Fruit fly (Drosophila melanogaster): Measurements from ENCODE around the gene CG46435.

Gene CG46435

dm6 chr3L:19552136-19552773 is 7.3 kb downstream of the CG46435 start, which contains the start of the genes Ltn1 and CG9300 (continued):
- TF ChIP-seq HmgD (GFP tag; optimal IDR thresholded peaks at IDR 0.05) (peak; percentile 49), CG30403 (GFP tag; optimal IDR thresholded peaks at IDR 0.05) (peak; percentile 23), CG11695 (GFP tag; IDR thresholded peaks at IDR 0.05) (0 out of 3 replicates have a peak, but pooled peaks have one; percentile 14), Xbp1 (GFP tag; optimal IDR thresholded peaks at IDR 0.05) (peak; percentile 33), CG11398 (GFP tag; optimal IDR thresholded peaks at IDR 0.05) (peak; percentile 29), CG11456 (GFP tag; IDR thresholded peaks at IDR 0.05) (no peak), trem (tag; optimal IDR thresholded peaks at IDR 0.05) (peak; percentile 76), phol (tag; optimal IDR thresholded peaks at IDR 0.05) (peak; percentile 53), pzg (GFP tag; optimal IDR thresholded peaks at IDR 0.05) (peak; percentile 95), Ets97D (GFP tag; optimal IDR thresholded peaks at IDR 0.05) (peak; percentile 77), CG34376 (GFP tag; optimal IDR thresholded peaks at IDR 0.05) (peak; percentile 52), CG16813 (GFP tag; IDR thresholded peaks at IDR 0.05; ENCODE audit: partially characterized antibody) (peak; percentile 51; the same call in 2 of the 3 replicates), unc-4 (GFP tag; IDR thresholded peaks at IDR 0.05; ENCODE audit: partially characterized antibody) (peak; percentile 57; the same call in 1 of the 2 replicates), Side (GFP tag; optimal IDR thresholded peaks at IDR 0.05) (peak; percentile 46), CG4707 (GFP tag; optimal IDR thresholded peaks at IDR 0.05) (peak; percentile 28), mld (GFP tag; IDR thresholded peaks at IDR 0.05; ENCODE audit: partially characterized antibody) (0 out of 3 replicates have a peak, but pooled peaks have one; percentile 33), ken (GFP tag; IDR thresholded peaks at IDR 0.05) (0 out of 3 replicates have a peak, but pooled peaks have one; percentile 40), Bgb (GFP tag; IDR thresholded peaks at IDR 0.05; ENCODE audit: partially characterized antibody) (peak; percentile 46; the same call in 1 of the 2 replicates), zen2 (GFP tag; IDR thresholded peaks at IDR 0.05; ENCODE audit: partially characterized antibody) (peak; percentile 12; the same call in 2 of the 3 replicates), Spps (tag; optimal IDR thresholded peaks at IDR 0.05) (no peak), CG33213 (GFP tag; optimal IDR thresholded peaks at IDR 0.05) (peak; percentile 40), gcm2 (GFP tag; optimal IDR thresholded peaks at IDR 0.05) (no peak), zfh2 (GFP tag; optimal IDR thresholded peaks at IDR 0.05) (peak; percentile 18), YL-1 (GFP tag; optimal IDR thresholded peaks at IDR 0.05) (peak; percentile 99), sens-2 (GFP tag; IDR thresholded peaks at IDR 0.05) (peak; percentile 40; the same call in 1 of the 2 replicates), CG34422 (GFP tag; IDR thresholded peaks at IDR 0.05) (peak; percentile 93), amos (GFP tag; IDR thresholded peaks at IDR 0.05; ENCODE audit: partially characterized antibody) (peak; percentile 65), MBD-R2 (GFP tag; IDR thresholded peaks at IDR 0.05) (peak; percentile 97), CG14050 (GFP tag; IDR thresholded peaks at IDR 0.05) (no peak), sens (GFP tag) (peak; percentile 93), CG10654 (GFP tag; optimal IDR thresholded peaks at IDR 0.05) (peak; percentile 5), ftz-f1 (GFP tag; optimal IDR thresholded peaks at IDR 0.05) (peak; percentile 73), CG9932 (GFP tag; IDR thresholded peaks at IDR 0.05) (0 out of 2 replicates have a peak, but pooled peaks have one; percentile 34), dmrt11E (tag; optimal IDR thresholded peaks at IDR 0.05) (peak; percentile 3), Sox102F (GFP tag; optimal IDR thresholded peaks at IDR 0.05) (no peak), sima (GFP tag; optimal IDR thresholded peaks at IDR 0.05) (no peak), lilli (GFP tag; optimal IDR thresholded peaks at IDR 0.05) (peak; percentile 14), Nf-YA (GFP tag; IDR thresholded peaks at IDR 0.05) (no peak), Myb (GFP tag; optimal IDR thresholded peaks at IDR 0.05) (peak; percentile 37), CG17328 (GFP tag; IDR thresholded peaks at IDR 0.05) (peak; percentile 41; the same call in 1 of the 2 replicates), Ets65A (GFP tag) (peak; percentile 90), bigmax (GFP tag; optimal IDR thresholded peaks at IDR 0.05) (no peak), stwl (tag; optimal IDR thresholded peaks at IDR 0.05) (peak; percentile 81), prd (optimal IDR thresholded peaks at IDR 0.05) (no peak), prd (GFP tag; IDR thresholded peaks at IDR 0.05) (peak; percentile 33; the same call in 1 of the 3 replicates), otp (GFP tag; IDR thresholded peaks at IDR 0.05) (0 out of 3 replicates have a peak, but pooled peaks have one; percentile 21), CG6791 (GFP tag; IDR thresholded peaks at IDR 0.05; ENCODE audit: partially characterized antibody) (0 out of 3 replicates have a peak, but pooled peaks have one; percentile 20), gem (tag; optimal IDR thresholded peaks at IDR 0.05) (no peak), CG13123 (GFP tag; optimal IDR thresholded peaks at IDR 0.05) (no peak)

Measured in whole organism, embryonic.